Fruit fly (Drosophila melanogaster) whole organism, prepupa: Measurements from ENCODE around the gene hyx.

Source experiments
- Blimp-1 ChIP-seq: fragments of 200-800 bp; sonication (Bioruptor generic); optimal IDR thresholded peaks from 3 replicates; lab custom pipeline; 2017; ENCODE audit warnings: missing biosample characterization, missing genetic modification characterization, mild to moderate bottlenecking, moderate library complexity, missing genetic modification reagents
- CG10669 ChIP-seq: fragments of 200-800 bp; sonication (Bioruptor generic); optimal IDR thresholded peaks from 3 replicates; lab custom pipeline; 2018; ENCODE audit warnings: missing biosample characterization, mild to moderate bottlenecking, missing genetic modification characterization, moderate library complexity
- CG11762 ChIP-seq: fragments of 200-800 bp; sonication (Bioruptor generic); optimal IDR thresholded peaks from 3 replicates; lab custom pipeline; 2016; ENCODE audit warnings: missing biosample characterization, missing genetic modification characterization; ENCODE audit not compliant: insufficient read depth
- CG11902 ChIP-seq: fragments of 200-800 bp; sonication (Bioruptor generic); optimal IDR thresholded peaks from 3 replicates; lab custom pipeline; 2016; ENCODE audit warnings: missing biosample characterization, missing genetic modification characterization
- CG15336 ChIP-seq: fragments of 200-800 bp; sonication (Bioruptor generic); IDR thresholded peaks from 2 replicates; pipeline ENCODE4 v1.3.6; 2022; ENCODE audit warnings: missing biosample characterization, missing genetic modification characterization
- CG3032 ChIP-seq: fragments of 200-800 bp; optimal IDR thresholded peaks from 2 replicates; lab custom pipeline; 2019; ENCODE audit warnings: missing biosample characterization, mild to moderate bottlenecking, missing genetic modification characterization, moderate library complexity
- CG32006 ChIP-seq: fragments of 200-800 bp; sonication (Bioruptor generic); optimal IDR thresholded peaks from 3 replicates; lab custom pipeline; 2017; ENCODE audit warnings: missing biosample characterization, mild to moderate bottlenecking, missing genetic modification characterization
- CG34406 ChIP-seq: fragments of 200-800 bp; sonication (Bioruptor generic); optimal IDR thresholded peaks from 3 replicates; lab custom pipeline; 2016; ENCODE audit warnings: missing biosample characterization, missing genetic modification characterization
- CG3919 ChIP-seq: fragments of 200-800 bp; sonication (Bioruptor generic); optimal IDR thresholded peaks from 3 replicates; lab custom pipeline; 2016; ENCODE audit warnings: missing biosample characterization, missing genetic modification characterization
- CG4318 ChIP-seq: fragments of 200-800 bp; sonication (Bioruptor generic); optimal IDR thresholded peaks from 3 replicates; lab custom pipeline; 2017; ENCODE audit warnings: missing biosample characterization, mild to moderate bottlenecking, missing genetic modification characterization
- CG6276 ChIP-seq: fragments of 200-800 bp; sonication (Bioruptor generic); optimal IDR thresholded peaks from 2 replicates; lab custom pipeline; 2017; ENCODE audit warnings: missing biosample characterization, mild to moderate bottlenecking, missing genetic modification characterization
- CG6792 ChIP-seq: fragments of 200-800 bp; sonication (Bioruptor generic); optimal IDR thresholded peaks from 3 replicates; lab custom pipeline; 2016; ENCODE audit warnings: missing biosample characterization, missing genetic modification characterization
- CG6808 ChIP-seq: fragments of 200-800 bp; sonication (Bioruptor generic); optimal IDR thresholded peaks from 3 replicates; lab custom pipeline; 2017; ENCODE audit warnings: missing biosample characterization, missing genetic modification characterization, mild to moderate bottlenecking, moderate library complexity, missing genetic modification reagents
- CG6854 ChIP-seq: fragments of 200-800 bp; sonication (Bioruptor generic); optimal IDR thresholded peaks from 2 replicates; lab custom pipeline; 2017; ENCODE audit warnings: missing biosample characterization, mild to moderate bottlenecking, missing genetic modification characterization
- CG7368 ChIP-seq: fragments of 200-800 bp; sonication (Bioruptor generic); optimal IDR thresholded peaks from 3 replicates; lab custom pipeline; 2016; ENCODE audit warnings: missing biosample characterization, missing genetic modification characterization
- CG8119 ChIP-seq: fragments of 200-800 bp; sonication (Bioruptor generic); IDR thresholded peaks from 3 replicates; pipeline ENCODE4 v1.3.6; 2022; ENCODE audit warnings: missing biosample characterization, missing genetic modification characterization
- CG8319 ChIP-seq: fragments of 200-800 bp; sonication (Bioruptor generic); optimal IDR thresholded peaks from 3 replicates; lab custom pipeline; 2016; ENCODE audit warnings: missing biosample characterization, missing genetic modification characterization
- CG8632 ChIP-seq: fragments of 200-800 bp; sonication (Bioruptor generic); optimal IDR thresholded peaks from 3 replicates; lab custom pipeline; 2016; ENCODE audit warnings: missing biosample characterization, missing genetic modification characterization
- CG9139 ChIP-seq: fragments of 200-800 bp; sonication (Bioruptor generic); optimal IDR thresholded peaks from 3 replicates; lab custom pipeline; 2017; ENCODE audit warnings: missing biosample characterization, mild to moderate bottlenecking, missing genetic modification characterization
- Eip75B ChIP-seq: fragments of 200-800 bp; sonication (Bioruptor generic); optimal IDR thresholded peaks from 3 replicates; lab custom pipeline; 2016; ENCODE audit warnings: missing biosample characterization, missing genetic modification characterization
- Eip78C ChIP-seq: fragments of 200-800 bp; sonication (Bioruptor generic); peaks from one replicate; lab custom pipeline; 2016; ENCODE audit warnings: missing biosample characterization, missing genetic modification characterization
- Eip93F ChIP-seq: fragments of 200-800 bp; sonication (Bioruptor generic); optimal IDR thresholded peaks from 2 replicates; lab custom pipeline; 2016; ENCODE audit warnings: missing biosample characterization, mild to moderate bottlenecking, missing genetic modification characterization
- Ets21C ChIP-seq: fragments of 200-800 bp; sonication (Bioruptor generic); optimal IDR thresholded peaks from 3 replicates; lab custom pipeline; 2016; ENCODE audit warnings: missing biosample characterization, missing genetic modification characterization
- Ets96B ChIP-seq: fragments of 200-800 bp; optimal IDR thresholded peaks from 2 replicates; lab custom pipeline; 2019; ENCODE audit warnings: missing biosample characterization, mild to moderate bottlenecking, missing genetic modification characterization, moderate library complexity
- Gug ChIP-seq: fragments of 200-800 bp; sonication (Bioruptor generic); IDR thresholded peaks from 2 replicates; pipeline ENCODE4 v1.3.6; 2022; ENCODE audit warnings: missing biosample characterization, missing genetic modification characterization
- Hr39 ChIP-seq: fragments of 200-800 bp; sonication (Bioruptor generic); optimal IDR thresholded peaks from 2 replicates; lab custom pipeline; 2016; ENCODE audit warnings: missing biosample characterization, missing genetic modification characterization
- Hr4 ChIP-seq: fragments of 200-800 bp; sonication (Bioruptor generic); optimal IDR thresholded peaks from 3 replicates; lab custom pipeline; 2016; ENCODE audit warnings: missing biosample characterization, missing genetic modification characterization
- Met ChIP-seq: fragments of 200-800 bp; sonication (Bioruptor generic); optimal IDR thresholded peaks from 3 replicates; lab custom pipeline; 2016; ENCODE audit warnings: missing biosample characterization, missing genetic modification characterization
- OdsH ChIP-seq: fragments of 200-800 bp; sonication (Bioruptor generic); optimal IDR thresholded peaks from 3 replicates; lab custom pipeline; 2016; ENCODE audit warnings: missing biosample characterization, missing genetic modification characterization
- Smox ChIP-seq: fragments of 200-800 bp; sonication (Bioruptor generic); optimal IDR thresholded peaks from 3 replicates; lab custom pipeline; 2016; ENCODE audit warnings: missing biosample characterization, missing genetic modification characterization
- Sox102F ChIP-seq: fragments of 200-800 bp; sonication (Bioruptor generic); optimal IDR thresholded peaks from 2 replicates; lab custom pipeline; 2016; ENCODE audit warnings: missing biosample characterization, mild to moderate bottlenecking, missing genetic modification characterization
- Sox14 ChIP-seq: fragments of 200-800 bp; sonication (Bioruptor generic); optimal IDR thresholded peaks from 3 replicates; lab custom pipeline; 2016; ENCODE audit warnings: missing biosample characterization, missing genetic modification characterization
- achi ChIP-seq: fragments of 200-800 bp; sonication (Bioruptor generic); optimal IDR thresholded peaks from 3 replicates; lab custom pipeline; 2016; ENCODE audit warnings: missing biosample characterization, missing genetic modification characterization
- acj6 ChIP-seq: fragments of 200-800 bp; sonication (Bioruptor generic); optimal IDR thresholded peaks from 3 replicates; lab custom pipeline; 2016; ENCODE audit warnings: missing biosample characterization, missing genetic modification characterization
- cyc ChIP-seq: fragments of 200-800 bp; sonication (Bioruptor generic); optimal IDR thresholded peaks from 3 replicates; lab custom pipeline; 2016; ENCODE audit warnings: missing biosample characterization, missing genetic modification characterization
- dac ChIP-seq: fragments of 200-800 bp; sonication (Bioruptor generic); optimal IDR thresholded peaks from 2 replicates; lab custom pipeline; 2017; ENCODE audit warnings: missing biosample characterization, mild to moderate bottlenecking, missing genetic modification characterization
- dsx ChIP-seq: fragments of 200-800 bp; optimal IDR thresholded peaks from 3 replicates; lab custom pipeline; 2019; ENCODE audit warnings: missing biosample characterization, mild to moderate bottlenecking, missing genetic modification characterization, moderate library complexity; ENCODE audit not compliant: poor library complexity, severe bottlenecking
- eg ChIP-seq: fragments of 200-800 bp; sonication (Bioruptor generic); IDR thresholded peaks from 3 replicates; pipeline ENCODE4 v1.3.6; 2022; ENCODE audit warnings: missing biosample characterization, missing genetic modification characterization
- fd59A ChIP-seq: fragments of 200-800 bp; sonication (Bioruptor generic); optimal IDR thresholded peaks from 2 replicates; lab custom pipeline; 2017; ENCODE audit warnings: missing biosample characterization, mild to moderate bottlenecking, missing genetic modification characterization, missing genetic modification reagents
- fd85E ChIP-seq: fragments of 200-800 bp; sonication (Bioruptor generic); optimal IDR thresholded peaks from 3 replicates; lab custom pipeline; 2016; ENCODE audit warnings: missing biosample characterization, missing genetic modification characterization
- fkh ChIP-seq: fragments of 200-800 bp; sonication (Bioruptor generic); optimal IDR thresholded peaks from 3 replicates; lab custom pipeline; 2017; ENCODE audit warnings: missing biosample characterization, mild to moderate bottlenecking, missing genetic modification characterization, moderate library complexity
- lz ChIP-seq: fragments of 200-800 bp; sonication (Bioruptor generic); optimal IDR thresholded peaks from 3 replicates; lab custom pipeline; 2016; ENCODE audit warnings: missing biosample characterization, missing genetic modification characterization
- net ChIP-seq: fragments of 200-800 bp; sonication (Bioruptor generic); optimal IDR thresholded peaks from 3 replicates; lab custom pipeline; 2016; ENCODE audit warnings: missing biosample characterization, missing genetic modification characterization
- pdm3 ChIP-seq: fragments of 200-800 bp; sonication (Bioruptor generic); optimal IDR thresholded peaks from 3 replicates; lab custom pipeline; 2016; ENCODE audit warnings: missing biosample characterization, missing genetic modification characterization
- ss ChIP-seq, 2 experiments: fragments of 200-800 bp; sonication (Bioruptor generic); optimal IDR thresholded peaks; 2 replicates in 1 of 2; 3 replicates in 1 of 2; lab custom pipeline; 2017 to 2018; ENCODE audit warnings: mild to moderate bottlenecking in 2 of 2, missing biosample characterization in 2 of 2, missing genetic modification characterization in 2 of 2, moderate library complexity in 1 of 2
- svp ChIP-seq: fragments of 200-800 bp; sonication (Bioruptor generic); peaks from one replicate; lab custom pipeline; 2016; ENCODE audit warnings: missing biosample characterization, missing genetic modification characterization
- topi ChIP-seq: fragments of 200-800 bp; sonication (Bioruptor generic); optimal IDR thresholded peaks from 3 replicates; lab custom pipeline; 2016; ENCODE audit warnings: missing biosample characterization, missing genetic modification characterization

Gene hyx

DNA sequence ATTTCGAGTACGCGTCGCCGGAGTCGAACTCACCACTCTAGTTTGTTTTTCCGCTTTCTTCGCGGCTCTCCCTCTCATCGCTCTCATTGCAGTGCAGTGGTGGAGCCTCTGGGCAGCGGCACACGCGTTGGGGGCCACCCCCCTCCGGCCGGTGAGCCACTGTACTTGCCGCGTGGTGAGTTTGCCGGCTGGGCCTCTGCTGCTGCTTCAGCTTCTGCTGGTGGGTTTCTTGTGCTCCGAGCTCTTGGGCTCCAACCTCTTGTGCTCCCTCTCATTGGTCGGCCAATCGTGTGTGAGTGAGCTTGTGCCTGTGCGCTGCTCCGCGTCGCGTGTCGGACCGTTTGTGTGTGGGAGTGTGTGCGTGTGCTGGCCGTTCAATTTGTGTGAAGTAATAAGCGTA, 14.5 kb downstream of the hyx start (continued):
- TF ChIP-seq net (GFP tag; lab: Kevin White, UChicago), result peak; percentile 82
- peak; percentile 68 for TF ChIP-seq dsx (GFP tag; lab: Kevin White, UChicago)
- TF ChIP-seq acj6 (GFP tag; lab: Kevin White, UChicago), result peak; percentile 22
- peak; percentile 37 for TF ChIP-seq Ets96B (tag; lab: Kevin White, UChicago)
- peak; percentile 60 for TF ChIP-seq Hr4 (GFP tag; lab: Kevin White, UChicago)
- TF ChIP-seq dac, result peak; percentile 27
- no peak for TF ChIP-seq fd59A (GFP tag; lab: Kevin White, UChicago)
- TF ChIP-seq achi (GFP tag; lab: Kevin White, UChicago), result peak; percentile 48
- TF ChIP-seq CG6276 (GFP tag; lab: Kevin White, UChicago), result peak; percentile 64
- TF ChIP-seq CG4318 (GFP tag; lab: Kevin White, UChicago), result no peak
- peak; percentile 75 for TF ChIP-seq CG9139 (GFP tag; lab: Kevin White, UChicago)

- TF ChIP-seq CG7368 (GFP tag; lab: Kevin White, UChicago), result peak; percentile 31
- no peak for TF ChIP-seq Eip93F
- peak; percentile 66 for TF ChIP-seq cyc (GFP tag; lab: Kevin White, UChicago)
- peak; percentile 17 for TF ChIP-seq Eip75B (GFP tag; lab: Kevin White, UChicago)
- TF ChIP-seq OdsH, result peak; percentile 58
- TF ChIP-seq Gug (GFP tag; lab: Robert Waterston, UW), result no peak
- TF ChIP-seq net (GFP tag; lab: Kevin White, UChicago), result no peak
- TF ChIP-seq Hr4 (GFP tag; lab: Kevin White, UChicago), result peak; percentile 72
- TF ChIP-seq CG34406 (GFP tag; lab: Kevin White, UChicago), result peak; percentile 47
- peak; percentile 58 for TF ChIP-seq CG3032
- peak; percentile 60 for TF ChIP-seq topi (GFP tag; lab: Kevin White, UChicago)
- peak; percentile 68 for TF ChIP-seq CG6792 (GFP tag; lab: Kevin White, UChicago)
- no peak for TF ChIP-seq eg (GFP tag; lab: Robert Waterston, UW)
- TF ChIP-seq CG6854, result no peak
- TF ChIP-seq Eip78C (GFP tag; lab: Kevin White, UChicago), result peak; percentile 83
- peak; percentile 46 for TF ChIP-seq acj6 (GFP tag; lab: Kevin White, UChicago)
- no peak for TF ChIP-seq dsx (GFP tag; lab: Kevin White, UChicago)
- TF ChIP-seq CG8632, result peak; percentile 63
- peak; percentile 53 for TF ChIP-seq Smox (GFP tag; lab: Kevin White, UChicago)
- TF ChIP-seq svp, result peak; percentile 90
- TF ChIP-seq Sox14 (GFP tag; lab: Kevin White, UChicago), result peak; percentile 67
- TF ChIP-seq Blimp-1 (GFP tag; lab: Kevin White, UChicago), result peak; percentile 19
- TF ChIP-seq Sox102F (GFP tag; lab: Kevin White, UChicago), result peak; percentile 57
- TF ChIP-seq CG8119 (GFP tag; lab: Robert Waterston, UW), result no peak
- TF ChIP-seq CG32006 (GFP tag; lab: Kevin White, UChicago), result peak; percentile 80
- peak; percentile 30 for TF ChIP-seq CG11762 (GFP tag; lab: Kevin White, UChicago)
- no peak for TF ChIP-seq CG9139 (GFP tag; lab: Kevin White, UChicago)
- TF ChIP-seq CG8319 (GFP tag; lab: Kevin White, UChicago), result peak; percentile 30
- TF ChIP-seq dac, result no peak
- no peak for TF ChIP-seq CG15336 (GFP tag; lab: Robert Waterston, UW)
- peak; percentile 58 for TF ChIP-seq achi (GFP tag; lab: Kevin White, UChicago)
- no peak for TF ChIP-seq fd85E (GFP tag; lab: Kevin White, UChicago)
- peak; percentile 80 for TF ChIP-seq Hr39 (GFP tag; lab: Kevin White, UChicago)
- peak; percentile 55 for TF ChIP-seq CG11902 (GFP tag; lab: Kevin White, UChicago)
- peak; percentile 73 for TF ChIP-seq fd59A (GFP tag; lab: Kevin White, UChicago)
- peak; percentile 28 for TF ChIP-seq Ets21C
- peak; percentile 69 for TF ChIP-seq lz
- peak; percentile 58 for TF ChIP-seq CG3919 (GFP tag; lab: Kevin White, UChicago)
- no peak for TF ChIP-seq fkh (GFP tag; lab: Kevin White, UChicago)
- peak; percentile 62 for TF ChIP-seq Met (GFP tag; lab: Kevin White, UChicago)
- TF ChIP-seq pdm3 (GFP tag; lab: Kevin White, UChicago), result peak; percentile 71
- TF ChIP-seq Ets96B (tag; lab: Kevin White, UChicago), result peak; percentile 51
- TF ChIP-seq CG10669, result peak; percentile 38
- TF ChIP-seq ss (GFP tag; optimal IDR thresholded peaks at IDR 0.05; lab: Kevin White, UChicago), result peak in 1 of 2 experiments; percentile 47
- TF ChIP-seq CG6808 (GFP tag; lab: Kevin White, UChicago), result peak; percentile 53
Measured at dm6 chr3R:9053850-9054441, 15.4 kb downstream of the hyx start.
